Fruit fly (Drosophila melanogaster) whole organism, prepupa: ENCODE data around the gene CG6834.
A peak's percentile ranks its signal among the peaks of the same experiment; 100 is the strongest.

Experiments used
- Blimp-1 ChIP-seq: fragments of 200-800 bp; sonication (Bioruptor generic); optimal IDR thresholded peaks from 3 replicates; lab custom pipeline; 2017; ENCODE audit warnings: missing biosample characterization, missing genetic modification characterization, mild to moderate bottlenecking, moderate library complexity, missing genetic modification reagents
- CG10631 ChIP-seq: fragments of 200-800 bp; sonication (Bioruptor generic); optimal IDR thresholded peaks from 2 replicates; lab custom pipeline; 2016; ENCODE audit warnings: missing biosample characterization, missing genetic modification characterization
- CG10669 ChIP-seq: fragments of 200-800 bp; sonication (Bioruptor generic); optimal IDR thresholded peaks from 3 replicates; lab custom pipeline; 2018; ENCODE audit warnings: missing biosample characterization, mild to moderate bottlenecking, missing genetic modification characterization, moderate library complexity
- CG11294 ChIP-seq: fragments of 200-800 bp; sonication (Bioruptor generic); IDR thresholded peaks from 2 replicates; pipeline ENCODE4 v1.3.6; 2022; ENCODE audit warnings: missing biosample characterization, missing genetic modification characterization
- CG11762 ChIP-seq: fragments of 200-800 bp; sonication (Bioruptor generic); optimal IDR thresholded peaks from 3 replicates; lab custom pipeline; 2016; ENCODE audit warnings: missing biosample characterization, missing genetic modification characterization; ENCODE audit not compliant: insufficient read depth
- CG1621 ChIP-seq: fragments of 200-800 bp; sonication (Bioruptor generic); optimal IDR thresholded peaks from 3 replicates; lab custom pipeline; 2018; ENCODE audit warnings: missing biosample characterization, mild to moderate bottlenecking, missing genetic modification characterization
- CG16779 ChIP-seq: fragments of 200-800 bp; sonication (Bioruptor generic); optimal IDR thresholded peaks from 3 replicates; lab custom pipeline; 2017; ENCODE audit warnings: missing biosample characterization, mild to moderate bottlenecking, missing genetic modification characterization
- CG3032 ChIP-seq: fragments of 200-800 bp; optimal IDR thresholded peaks from 2 replicates; lab custom pipeline; 2019; ENCODE audit warnings: missing biosample characterization, mild to moderate bottlenecking, missing genetic modification characterization, moderate library complexity
- CG34406 ChIP-seq: fragments of 200-800 bp; sonication (Bioruptor generic); optimal IDR thresholded peaks from 3 replicates; lab custom pipeline; 2016; ENCODE audit warnings: missing biosample characterization, missing genetic modification characterization
- CG3919 ChIP-seq: fragments of 200-800 bp; sonication (Bioruptor generic); optimal IDR thresholded peaks from 3 replicates; lab custom pipeline; 2016; ENCODE audit warnings: missing biosample characterization, missing genetic modification characterization
- CG4318 ChIP-seq: fragments of 200-800 bp; sonication (Bioruptor generic); optimal IDR thresholded peaks from 3 replicates; lab custom pipeline; 2017; ENCODE audit warnings: missing biosample characterization, mild to moderate bottlenecking, missing genetic modification characterization
- CG6163 ChIP-seq: fragments of 200-800 bp; sonication (Bioruptor generic); IDR thresholded peaks from 3 replicates; pipeline ENCODE4 v1.3.6; 2022; ENCODE audit warnings: missing biosample characterization, missing genetic modification characterization
- CG6276 ChIP-seq: fragments of 200-800 bp; sonication (Bioruptor generic); optimal IDR thresholded peaks from 2 replicates; lab custom pipeline; 2017; ENCODE audit warnings: missing biosample characterization, mild to moderate bottlenecking, missing genetic modification characterization
- CG6792 ChIP-seq: fragments of 200-800 bp; sonication (Bioruptor generic); optimal IDR thresholded peaks from 3 replicates; lab custom pipeline; 2016; ENCODE audit warnings: missing biosample characterization, missing genetic modification characterization
- CG6854 ChIP-seq: fragments of 200-800 bp; sonication (Bioruptor generic); optimal IDR thresholded peaks from 2 replicates; lab custom pipeline; 2017; ENCODE audit warnings: missing biosample characterization, mild to moderate bottlenecking, missing genetic modification characterization
- CG7368 ChIP-seq: fragments of 200-800 bp; sonication (Bioruptor generic); optimal IDR thresholded peaks from 3 replicates; lab custom pipeline; 2016; ENCODE audit warnings: missing biosample characterization, missing genetic modification characterization
- CG8319 ChIP-seq: fragments of 200-800 bp; sonication (Bioruptor generic); optimal IDR thresholded peaks from 3 replicates; lab custom pipeline; 2016; ENCODE audit warnings: missing biosample characterization, missing genetic modification characterization
- CG8632 ChIP-seq: fragments of 200-800 bp; sonication (Bioruptor generic); optimal IDR thresholded peaks from 3 replicates; lab custom pipeline; 2016; ENCODE audit warnings: missing biosample characterization, missing genetic modification characterization
- CG9139 ChIP-seq: fragments of 200-800 bp; sonication (Bioruptor generic); optimal IDR thresholded peaks from 3 replicates; lab custom pipeline; 2017; ENCODE audit warnings: missing biosample characterization, mild to moderate bottlenecking, missing genetic modification characterization
- Eip75B ChIP-seq: fragments of 200-800 bp; sonication (Bioruptor generic); optimal IDR thresholded peaks from 3 replicates; lab custom pipeline; 2016; ENCODE audit warnings: missing biosample characterization, missing genetic modification characterization
- Eip78C ChIP-seq: fragments of 200-800 bp; sonication (Bioruptor generic); peaks from one replicate; lab custom pipeline; 2016; ENCODE audit warnings: missing biosample characterization, missing genetic modification characterization
- Eip93F ChIP-seq: fragments of 200-800 bp; sonication (Bioruptor generic); optimal IDR thresholded peaks from 2 replicates; lab custom pipeline; 2016; ENCODE audit warnings: missing biosample characterization, mild to moderate bottlenecking, missing genetic modification characterization
- Ets21C ChIP-seq: fragments of 200-800 bp; sonication (Bioruptor generic); optimal IDR thresholded peaks from 3 replicates; lab custom pipeline; 2016; ENCODE audit warnings: missing biosample characterization, missing genetic modification characterization
- Ets96B ChIP-seq: fragments of 200-800 bp; optimal IDR thresholded peaks from 2 replicates; lab custom pipeline; 2019; ENCODE audit warnings: missing biosample characterization, mild to moderate bottlenecking, missing genetic modification characterization, moderate library complexity
- Gug ChIP-seq: fragments of 200-800 bp; sonication (Bioruptor generic); IDR thresholded peaks from 2 replicates; pipeline ENCODE4 v1.3.6; 2022; ENCODE audit warnings: missing biosample characterization, missing genetic modification characterization
- Hr4 ChIP-seq: fragments of 200-800 bp; sonication (Bioruptor generic); optimal IDR thresholded peaks from 3 replicates; lab custom pipeline; 2016; ENCODE audit warnings: missing biosample characterization, missing genetic modification characterization
- Lpt ChIP-seq: fragments of 200-800 bp; sonication (Bioruptor generic); optimal IDR thresholded peaks from 3 replicates; lab custom pipeline; 2016; ENCODE audit warnings: missing biosample characterization, missing genetic modification characterization
- OdsH ChIP-seq: fragments of 200-800 bp; sonication (Bioruptor generic); optimal IDR thresholded peaks from 3 replicates; lab custom pipeline; 2016; ENCODE audit warnings: missing biosample characterization, missing genetic modification characterization
- Smox ChIP-seq: fragments of 200-800 bp; sonication (Bioruptor generic); optimal IDR thresholded peaks from 3 replicates; lab custom pipeline; 2016; ENCODE audit warnings: missing biosample characterization, missing genetic modification characterization
- Sox102F ChIP-seq: fragments of 200-800 bp; sonication (Bioruptor generic); optimal IDR thresholded peaks from 2 replicates; lab custom pipeline; 2016; ENCODE audit warnings: missing biosample characterization, mild to moderate bottlenecking, missing genetic modification characterization
- Sox14 ChIP-seq: fragments of 200-800 bp; sonication (Bioruptor generic); optimal IDR thresholded peaks from 3 replicates; lab custom pipeline; 2016; ENCODE audit warnings: missing biosample characterization, missing genetic modification characterization
- Sox15 ChIP-seq: fragments of 200-800 bp; sonication (Bioruptor generic); optimal IDR thresholded peaks from 3 replicates; lab custom pipeline; 2016; ENCODE audit warnings: missing biosample characterization, missing genetic modification characterization
- achi ChIP-seq: fragments of 200-800 bp; sonication (Bioruptor generic); optimal IDR thresholded peaks from 3 replicates; lab custom pipeline; 2016; ENCODE audit warnings: missing biosample characterization, missing genetic modification characterization
- cyc ChIP-seq: fragments of 200-800 bp; sonication (Bioruptor generic); optimal IDR thresholded peaks from 3 replicates; lab custom pipeline; 2016; ENCODE audit warnings: missing biosample characterization, missing genetic modification characterization
- dac ChIP-seq: fragments of 200-800 bp; sonication (Bioruptor generic); optimal IDR thresholded peaks from 2 replicates; lab custom pipeline; 2017; ENCODE audit warnings: missing biosample characterization, mild to moderate bottlenecking, missing genetic modification characterization
- esn ChIP-seq: fragments of 200-800 bp; sonication (Bioruptor generic); optimal IDR thresholded peaks from 2 replicates; lab custom pipeline; 2016; ENCODE audit warnings: missing biosample characterization, mild to moderate bottlenecking, missing genetic modification characterization, moderate library complexity
- fd59A ChIP-seq: fragments of 200-800 bp; sonication (Bioruptor generic); optimal IDR thresholded peaks from 2 replicates; lab custom pipeline; 2017; ENCODE audit warnings: missing biosample characterization, mild to moderate bottlenecking, missing genetic modification characterization, missing genetic modification reagents
- fd85E ChIP-seq: fragments of 200-800 bp; sonication (Bioruptor generic); optimal IDR thresholded peaks from 3 replicates; lab custom pipeline; 2016; ENCODE audit warnings: missing biosample characterization, missing genetic modification characterization
- fkh ChIP-seq: fragments of 200-800 bp; sonication (Bioruptor generic); optimal IDR thresholded peaks from 3 replicates; lab custom pipeline; 2017; ENCODE audit warnings: missing biosample characterization, mild to moderate bottlenecking, missing genetic modification characterization, moderate library complexity
- lz ChIP-seq: fragments of 200-800 bp; sonication (Bioruptor generic); optimal IDR thresholded peaks from 3 replicates; lab custom pipeline; 2016; ENCODE audit warnings: missing biosample characterization, missing genetic modification characterization
- net ChIP-seq: fragments of 200-800 bp; sonication (Bioruptor generic); optimal IDR thresholded peaks from 3 replicates; lab custom pipeline; 2016; ENCODE audit warnings: missing biosample characterization, missing genetic modification characterization
- pdm3 ChIP-seq: fragments of 200-800 bp; sonication (Bioruptor generic); optimal IDR thresholded peaks from 3 replicates; lab custom pipeline; 2016; ENCODE audit warnings: missing biosample characterization, missing genetic modification characterization
- salr ChIP-seq, 2 experiments: fragments of 200-800 bp; sonication (Bioruptor generic); optimal IDR thresholded peaks; 3 replicates each; lab custom pipeline; 2016 to 2018; ENCODE audit warnings: missing biosample characterization in 2 of 2, missing genetic modification characterization in 2 of 2, mild to moderate bottlenecking in 1 of 2
- spab ChIP-seq: fragments of 200-800 bp; sonication (Bioruptor generic); optimal IDR thresholded peaks from 2 replicates; lab custom pipeline; 2017; ENCODE audit warnings: missing biosample characterization, mild to moderate bottlenecking, missing genetic modification characterization, missing genetic modification reagents
- ss ChIP-seq, 2 experiments: fragments of 200-800 bp; sonication (Bioruptor generic); optimal IDR thresholded peaks; 2 replicates in 1 of 2; 3 replicates in 1 of 2; lab custom pipeline; 2017 to 2018; ENCODE audit warnings: mild to moderate bottlenecking in 2 of 2, missing biosample characterization in 2 of 2, missing genetic modification characterization in 2 of 2, moderate library complexity in 1 of 2
- topi ChIP-seq: fragments of 200-800 bp; sonication (Bioruptor generic); optimal IDR thresholded peaks from 3 replicates; lab custom pipeline; 2016; ENCODE audit warnings: missing biosample characterization, missing genetic modification characterization

CG6834 gene

dm6 chr3R:11656614-11657216 is 31.2 kb downstream of the CG6834 start (continued):
- TF ChIP-seq Eip93F (GFP tag; lab: Kevin White, UChicago): peak; percentile 96
- TF ChIP-seq CG7368 (GFP tag; lab: Kevin White, UChicago): peak; percentile 99
- peak; percentile 97 for TF ChIP-seq Ets21C (GFP tag; lab: Kevin White, UChicago)
- peak; percentile 98 for TF ChIP-seq CG11294 (GFP tag; lab: Robert Waterston, UW)
- peak; percentile 99 for TF ChIP-seq CG3919
- TF ChIP-seq salr (GFP tag; optimal IDR thresholded peaks at IDR 0.05; lab: Kevin White, UChicago): peak; percentile 98
- TF ChIP-seq CG8319 (GFP tag; lab: Kevin White, UChicago): peak; percentile 98
- TF ChIP-seq Eip75B (GFP tag; lab: Kevin White, UChicago): peak; percentile 99
- peak; percentile 98 for TF ChIP-seq CG4318 (GFP tag; lab: Kevin White, UChicago)
- peak; percentile 98 for TF ChIP-seq CG1621 (tag; lab: Kevin White, UChicago)
- TF ChIP-seq spab (GFP tag; lab: Kevin White, UChicago): peak; percentile 99
- peak; percentile 98 to 99 for TF ChIP-seq ss (GFP tag; optimal IDR thresholded peaks at IDR 0.05; lab: Kevin White, UChicago)
- TF ChIP-seq pdm3: peak; percentile 99
- TF ChIP-seq CG10669: peak; percentile 99
- TF ChIP-seq CG6792 (GFP tag; lab: Kevin White, UChicago): peak; percentile 99
- peak; percentile 99 for TF ChIP-seq Sox102F (GFP tag; lab: Kevin White, UChicago)
- peak; percentile 99 for TF ChIP-seq net (GFP tag; lab: Kevin White, UChicago)
- peak; percentile 99 for TF ChIP-seq CG3032 (tag; lab: Kevin White, UChicago)
- TF ChIP-seq CG10631 (GFP tag; lab: Kevin White, UChicago): peak; percentile 99
- TF ChIP-seq OdsH (GFP tag; lab: Kevin White, UChicago): peak; percentile 99
- peak; percentile 99 for TF ChIP-seq CG6276 (GFP tag; lab: Kevin White, UChicago)
- peak; percentile 99 for TF ChIP-seq achi
- TF ChIP-seq lz (GFP tag; lab: Kevin White, UChicago): peak; percentile 99
- peak; percentile 98 for TF ChIP-seq Smox
- peak; percentile 97 for TF ChIP-seq CG9139 (GFP tag; lab: Kevin White, UChicago)
- TF ChIP-seq, all 60 proteins: peak for 60

- TF ChIP-seq cyc (peak; percentile 90), CG6792 (GFP tag; lab: Kevin White, UChicago) (peak; percentile 95), fd59A (GFP tag; lab: Kevin White, UChicago) (peak; percentile 83), Lpt (peak; percentile 98), Ets96B (tag; lab: Kevin White, UChicago) (peak; percentile 94), CG6163 (GFP tag; lab: Robert Waterston, UW) (peak; percentile 99), CG34406 (GFP tag; lab: Kevin White, UChicago) (peak; percentile 96), Sox14 (GFP tag; lab: Kevin White, UChicago) (peak; percentile 94), Smox (peak; percentile 93), CG8632 (GFP tag; lab: Kevin White, UChicago) (peak; percentile 93), Blimp-1 (GFP tag; lab: Kevin White, UChicago) (peak; percentile 96), fd85E (GFP tag; lab: Kevin White, UChicago) (peak; percentile 80), salr (GFP tag; optimal IDR thresholded peaks at IDR 0.05; lab: Kevin White, UChicago) (peak; percentile 85 to 95), CG1621 (tag; lab: Kevin White, UChicago) (peak; percentile 86), CG3919 (peak; percentile 97), Sox15 (GFP tag; lab: Kevin White, UChicago) (peak; percentile 80), net (GFP tag; lab: Kevin White, UChicago) (peak; percentile 98), fkh (peak; percentile 86), CG11762 (GFP tag; lab: Kevin White, UChicago) (peak; percentile 94), Gug (GFP tag; lab: Robert Waterston, UW) (peak; percentile 92), Eip93F (GFP tag; lab: Kevin White, UChicago) (peak; percentile 91), Eip78C (GFP tag; lab: Kevin White, UChicago) (peak; percentile 99), esn (peak; percentile 96), topi (GFP tag; lab: Kevin White, UChicago) (peak; percentile 93), dac (GFP tag; lab: Kevin White, UChicago) (peak; percentile 97), Eip75B (GFP tag; lab: Kevin White, UChicago) (peak; percentile 94), CG6854 (peak; percentile 82), CG4318 (GFP tag; lab: Kevin White, UChicago) (peak; percentile 97), CG6276 (GFP tag; lab: Kevin White, UChicago) (peak; percentile 95), Sox102F (GFP tag; lab: Kevin White, UChicago) (peak; percentile 96), Hr4 (GFP tag; lab: Kevin White, UChicago) (peak; percentile 97), pdm3 (peak; percentile 95), CG16779 (tag; lab: Kevin White, UChicago) (peak; percentile 92), CG10669 (peak; percentile 93)
These were observed 32.0 kb downstream of the CG6834 start, which contains the start of gene CG42327 for dm6 chr3R:11655873-11656374. TSS of gene CG42327 (plus strand) at chr3R:11656149.
